Fruit fly (Drosophila melanogaster): Measurements from ENCODE around the gene CG8508.

- no peak for TF ChIP-seq pad (GFP tag; optimal IDR thresholded peaks at IDR 0.05)
- TF ChIP-seq bab1 (GFP tag; optimal IDR thresholded peaks at IDR 0.05) = no peak
- TF ChIP-seq kay (GFP tag; ENCODE audit: borderline replicate concordance) = no peak
These were observed 5.3 kb downstream of the CG8508 start, which contains the start of gene CG8138 for dm6 chr3R:13181004-13181403.

All from whole organism, adult.